Worm (Caenorhabditis elegans): Measurements from ENCODE around the gene T19C3.6.

Gene T19C3.6

ce11 chrIII:670994-671393 is 39.7 kb upstream of the T19C3.6 start (continued):
- TF ChIP-seq fos-1 (tag; optimal IDR thresholded peaks at IDR 0.05): peak; percentile 25
- TF ChIP-seq unc-62 (GFP tag; optimal IDR thresholded peaks at IDR 0.05): no peak
- TF ChIP-seq nhr-11 (tag; optimal IDR thresholded peaks at IDR 0.05): no peak
- no peak for TF ChIP-seq ceh-82 (tag; optimal IDR thresholded peaks at IDR 0.05)
- TF ChIP-seq ztf-1 (GFP tag; conservative IDR thresholded peaks at IDR 0.05): no peak
- TF ChIP-seq blmp-1 (tag; optimal IDR thresholded peaks at IDR 0.05; ENCODE audit: insufficient read depth): no peak
- peak; percentile 14 for TF ChIP-seq mab-5 (tag; optimal IDR thresholded peaks at IDR 0.05)
- no peak for TF ChIP-seq ztf-4 (tag; optimal IDR thresholded peaks at IDR 0.05)
- TF ChIP-seq elt-1 (tag; optimal IDR thresholded peaks at IDR 0.05): no peak
- TF ChIP-seq C34F6.9 (tag; optimal IDR thresholded peaks at IDR 0.05): peak; percentile 73
- TF ChIP-seq sma-3 (GFP tag; optimal IDR thresholded peaks at IDR 0.05): no peak
- peak; percentile 83 for TF ChIP-seq zag-1 (tag; optimal IDR thresholded peaks at IDR 0.05)
- no peak for TF ChIP-seq ZK546.5 (tag; optimal IDR thresholded peaks at IDR 0.05)

- no peak for TF ChIP-seq unc-62 (GFP tag; optimal IDR thresholded peaks at IDR 0.05)
- TF ChIP-seq blmp-1 (tag; optimal IDR thresholded peaks at IDR 0.05; ENCODE audit: insufficient read depth): no peak
- TF ChIP-seq nhr-237 (tag; optimal IDR thresholded peaks at IDR 0.05): no peak
- TF ChIP-seq snpc-4 (tag; optimal IDR thresholded peaks at IDR 0.05): peak; percentile 29
- peak; percentile 10 for TF ChIP-seq Y55F3AM.14 (GFP tag; optimal IDR thresholded peaks at IDR 0.05)
- TF ChIP-seq ceh-82 (tag; optimal IDR thresholded peaks at IDR 0.05): no peak
- no peak for TF ChIP-seq ztf-11 (tag; optimal IDR thresholded peaks at IDR 0.05)
- TF ChIP-seq nhr-129 (tag; optimal IDR thresholded peaks at IDR 0.05): peak; percentile 92
- peak; percentile 50 for TF ChIP-seq nhr-6 (tag; optimal IDR thresholded peaks at IDR 0.05)
- peak; percentile 65 for TF ChIP-seq crh-2 (tag; optimal IDR thresholded peaks at IDR 0.05)
- TF ChIP-seq ztf-4 (tag; optimal IDR thresholded peaks at IDR 0.05): peak; percentile 41
- TF ChIP-seq mdl-1 (tag; optimal IDR thresholded peaks at IDR 0.05): peak in 1 of 2 experiments; percentile 52
- TF ChIP-seq nhr-10 (tag; optimal IDR thresholded peaks at IDR 0.05): no peak
- TF ChIP-seq sem-4 (tag; optimal IDR thresholded peaks at IDR 0.05): no peak
- no peak for TF ChIP-seq peb-1 (tag; optimal IDR thresholded peaks at IDR 0.05)
- no peak for TF ChIP-seq nhr-25 (tag; optimal IDR thresholded peaks at IDR 0.05)
- TF ChIP-seq nhr-77 (tag; optimal IDR thresholded peaks at IDR 0.05): no peak
- TF ChIP-seq zag-1 (tag; optimal IDR thresholded peaks at IDR 0.05): peak; percentile 90
- no peak for TF ChIP-seq sma-3 (GFP tag; optimal IDR thresholded peaks at IDR 0.05)
- no peak for TF ChIP-seq ceh-16 (tag; optimal IDR thresholded peaks at IDR 0.05)
- no peak for TF ChIP-seq mbf-1 (tag; optimal IDR thresholded peaks at IDR 0.05)
- no peak for TF ChIP-seq ztf-1 (GFP tag; conservative IDR thresholded peaks at IDR 0.05)
- TF ChIP-seq lin-39 (tag; optimal IDR thresholded peaks at IDR 0.05): no peak
- peak; percentile 76 for TF ChIP-seq F13H6.1 (tag; optimal IDR thresholded peaks at IDR 0.05)
- no peak for TF ChIP-seq dmd-4 (tag; optimal IDR thresholded peaks at IDR 0.05)
- TF ChIP-seq mab-5 (tag; optimal IDR thresholded peaks at IDR 0.05): no peak
- no peak for TF ChIP-seq elt-1 (tag; optimal IDR thresholded peaks at IDR 0.05)
- TF ChIP-seq elt-3 (tag; optimal IDR thresholded peaks at IDR 0.05): no peak
- TF ChIP-seq lsy-2 (tag; optimal IDR thresholded peaks at IDR 0.05): peak; percentile 17 to 74
- peak; percentile 35 for TF ChIP-seq lin-11 (tag; optimal IDR thresholded peaks at IDR 0.05)
- TF ChIP-seq unc-55 (GFP tag; optimal IDR thresholded peaks at IDR 0.05): peak; percentile 97
- TF ChIP-seq nhr-23 (tag; optimal IDR thresholded peaks at IDR 0.05): no peak
- no peak for TF ChIP-seq unc-39 (tag; optimal IDR thresholded peaks at IDR 0.05)
- TF ChIP-seq alr-1 (tag; optimal IDR thresholded peaks at IDR 0.05): peak; percentile 27
- TF ChIP-seq nhr-12 (tag; optimal IDR thresholded peaks at IDR 0.05): no peak
- TF ChIP-seq sma-9 (GFP tag; optimal IDR thresholded peaks at IDR 0.05): peak; percentile 63
- no peak for TF ChIP-seq sma-9 (tag; optimal IDR thresholded peaks at IDR 0.05)
- TF ChIP-seq nhr-21 (tag; optimal IDR thresholded peaks at IDR 0.05): no peak
- no peak for TF ChIP-seq ama-1 (optimal IDR thresholded peaks at IDR 0.05)
- peak; percentile 68 for TF ChIP-seq egl-27 (tag; optimal IDR thresholded peaks at IDR 0.05)
- TF ChIP-seq lin-13 (GFP tag; optimal IDR thresholded peaks at IDR 0.05): no peak
- TF ChIP-seq skn-1 (tag; optimal IDR thresholded peaks at IDR 0.05): no peak
- no peak for TF ChIP-seq gmeb-1 (tag; optimal IDR thresholded peaks at IDR 0.05)
- TF ChIP-seq fos-1 (tag; optimal IDR thresholded peaks at IDR 0.05): peak; percentile 11
- no peak for TF ChIP-seq R02D3.7 (tag; optimal IDR thresholded peaks at IDR 0.05)
- peak; percentile 90 for TF ChIP-seq C34F6.9 (tag; optimal IDR thresholded peaks at IDR 0.05)
- TF ChIP-seq nhr-11 (tag; optimal IDR thresholded peaks at IDR 0.05): no peak
- no peak for TF ChIP-seq aly-2 (tag; optimal IDR thresholded peaks at IDR 0.05)
- no peak for TF ChIP-seq ZK546.5 (tag; optimal IDR thresholded peaks at IDR 0.05)
Measured at ce11 chrIII:668303-668893, 37.1 kb upstream of the T19C3.6 start, which contains the start of gene W02B3.3. Gene W02B3.3, minus strand, starts transcription at chrIII:668433.

Data from whole organism, L2 larva.